Worm (Caenorhabditis elegans): Measurements from ENCODE around the gene Y54G2A.26.

ce11 chrIV:3038740-3039139 is 43.5 kb upstream of the Y54G2A.26 start:
- TF ChIP-seq ZK546.5 (tag; optimal IDR thresholded peaks at IDR 0.05) (no peak), lin-39 (tag; optimal IDR thresholded peaks at IDR 0.05) (no peak), peb-1 (tag; optimal IDR thresholded peaks at IDR 0.05) (no peak), snpc-4 (tag; optimal IDR thresholded peaks at IDR 0.05) (no peak), elt-1 (tag; optimal IDR thresholded peaks at IDR 0.05) (no peak), lin-13 (GFP tag; optimal IDR thresholded peaks at IDR 0.05) (no peak)

Measured in whole organism, L2 larva.